Worm (Caenorhabditis elegans): ENCODE data around the gene nep-20.

The nep-20 gene

DNA sequence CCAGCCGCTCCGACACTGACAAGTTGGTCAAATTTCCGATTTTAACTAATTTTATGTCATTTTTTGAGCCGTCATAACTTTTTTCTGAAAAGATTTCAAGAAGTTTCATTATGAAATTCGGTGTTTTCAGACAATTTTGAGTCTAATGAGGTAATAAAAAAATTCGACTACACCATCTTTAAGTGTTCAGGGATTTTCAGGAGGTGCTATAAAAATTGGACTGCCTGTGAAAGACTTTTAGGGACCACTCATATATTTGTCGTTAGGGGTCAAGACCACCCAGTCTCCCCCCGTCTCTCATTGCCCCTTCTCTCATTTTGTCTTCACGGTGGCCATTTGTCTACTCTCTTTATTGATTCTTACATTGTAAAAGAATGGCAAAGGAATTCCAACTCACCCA, 20.6 kb downstream of the nep-20 start, which contains the start of gene bath-10:
Gene bath-10 (plus strand): TSS at position 301 of the 400 bp plus-strand sequence.
- no peak for TF ChIP-seq pha-2 (tag; optimal IDR thresholded peaks at IDR 0.05)
- TF ChIP-seq unc-55 (GFP tag; optimal IDR thresholded peaks at IDR 0.05) = no peak
- no peak for TF ChIP-seq lin-11 (tag; optimal IDR thresholded peaks at IDR 0.05)
- no peak for TF ChIP-seq hlh-15 (tag; optimal IDR thresholded peaks at IDR 0.05)
- TF ChIP-seq fkh-6 (tag; optimal IDR thresholded peaks at IDR 0.05) = no peak
- TF ChIP-seq nfya-1 (tag; optimal IDR thresholded peaks at IDR 0.05) = no peak
- no peak for TF ChIP-seq ets-4 (tag; optimal IDR thresholded peaks at IDR 0.05)
- no peak for TF ChIP-seq elt-2 (tag; optimal IDR thresholded peaks at IDR 0.05)
- no peak for TF ChIP-seq syd-9 (tag; optimal IDR thresholded peaks at IDR 0.05)
- TF ChIP-seq hlh-6 (tag; optimal IDR thresholded peaks at IDR 0.05) = no peak
- TF ChIP-seq ceh-19 (GFP tag; optimal IDR thresholded peaks at IDR 0.05) = no peak
- no peak for TF ChIP-seq madf-2 (tag; optimal IDR thresholded peaks at IDR 0.05)
- no peak for TF ChIP-seq nhr-232 (tag; optimal IDR thresholded peaks at IDR 0.05)
- TF ChIP-seq elt-4 (tag; optimal IDR thresholded peaks at IDR 0.05) = no peak
- TF ChIP-seq C08G9.2 (tag; optimal IDR thresholded peaks at IDR 0.05) = no peak
- TF ChIP-seq sox-2 (GFP tag; IDR thresholded peaks at IDR 0.05) = no peak
- TF ChIP-seq C38D4.7 (GFP tag; optimal IDR thresholded peaks at IDR 0.05) = no peak

DNA sequence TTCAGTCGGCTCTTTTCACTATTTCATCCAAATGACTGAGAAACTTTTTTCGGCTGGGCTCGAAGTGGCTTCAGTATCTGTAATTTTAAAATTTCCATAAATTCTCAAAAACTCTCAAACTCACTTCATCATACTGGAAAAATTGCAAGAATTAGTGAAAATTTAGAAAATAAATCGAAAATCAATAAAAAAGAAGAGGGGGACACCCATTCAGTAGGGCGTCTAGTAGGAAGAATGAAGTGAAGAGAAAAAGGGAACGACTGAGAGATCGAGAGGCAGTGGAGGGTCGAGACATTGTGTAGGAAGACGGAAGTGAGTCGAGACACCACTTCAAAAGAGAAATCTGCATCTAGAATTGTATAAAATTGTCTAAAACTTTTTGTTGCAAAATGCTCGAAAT, 21.5 kb downstream of the nep-20 start:
- TF ChIP-seq ceh-48 (tag; optimal IDR thresholded peaks at IDR 0.05) = peak; percentile 96
- peak; percentile 43 for TF ChIP-seq nfya-1 (tag; optimal IDR thresholded peaks at IDR 0.05)
- no peak for TF ChIP-seq sox-4 (tag; optimal IDR thresholded peaks at IDR 0.05)
- TF ChIP-seq eyg-1 (tag; optimal IDR thresholded peaks at IDR 0.05) = no peak
- peak; percentile 24 for TF ChIP-seq ceh-31 (tag; optimal IDR thresholded peaks at IDR 0.05)
- TF ChIP-seq rnt-1 (tag; optimal IDR thresholded peaks at IDR 0.05) = no peak
- no peak for TF ChIP-seq hlh-13 (GFP tag; optimal IDR thresholded peaks at IDR 0.05)
- no peak for TF ChIP-seq gmeb-2 (tag; optimal IDR thresholded peaks at IDR 0.05)
- peak; percentile 43 for TF ChIP-seq unc-42 (tag; optimal IDR thresholded peaks at IDR 0.05)

DNA sequence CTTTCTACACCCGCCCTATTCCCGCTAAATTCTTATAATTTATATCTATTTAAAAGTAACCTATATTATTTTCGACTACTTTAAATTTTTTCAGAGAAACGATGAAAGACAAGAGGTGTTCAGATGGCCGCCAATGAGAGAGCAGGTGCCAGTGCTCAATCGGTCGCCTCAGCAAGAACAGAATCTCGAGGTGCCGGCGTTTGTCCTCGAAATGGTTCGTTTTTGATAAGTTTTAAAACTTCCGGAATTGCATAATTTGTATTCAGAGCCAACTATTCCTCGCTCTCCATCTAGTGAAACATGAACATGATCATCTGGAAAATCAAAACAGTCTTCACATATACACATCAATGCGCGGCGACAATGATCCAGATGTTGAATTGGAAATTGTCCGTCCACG, 24.4 kb downstream of the nep-20 start, which contains the start of gene bath-23:
Gene bath-23 (plus strand): TSS at position 301 of the 400 bp plus-strand sequence.
- no peak for TF ChIP-seq syd-9 (tag; optimal IDR thresholded peaks at IDR 0.05)
- TF ChIP-seq ceh-30 (tag; optimal IDR thresholded peaks at IDR 0.05) = no peak
- no peak for TF ChIP-seq hlh-30 (tag; optimal IDR thresholded peaks at IDR 0.05; ENCODE audit: insufficient read depth)
- TF ChIP-seq ceh-18 (tag; optimal IDR thresholded peaks at IDR 0.05) = no peak
- no peak for TF ChIP-seq nhr-232 (tag; optimal IDR thresholded peaks at IDR 0.05)
- TF ChIP-seq T23F11.4 (GFP tag; optimal IDR thresholded peaks at IDR 0.05) = no peak
- TF ChIP-seq tbx-7 (tag; optimal IDR thresholded peaks at IDR 0.05) = no peak
- TF ChIP-seq dmd-4 (tag; optimal IDR thresholded peaks at IDR 0.05; ENCODE audit: borderline replicate concordance) = no peak
- TF ChIP-seq F13H6.1 (tag; optimal IDR thresholded peaks at IDR 0.05) = no peak
- TF ChIP-seq pha-2 (tag; optimal IDR thresholded peaks at IDR 0.05) = no peak
- TF ChIP-seq ceh-14 (tag; optimal IDR thresholded peaks at IDR 0.05) = no peak
- TF ChIP-seq ztf-16 (tag; optimal IDR thresholded peaks at IDR 0.05) = no peak
- TF ChIP-seq lin-11 (tag; optimal IDR thresholded peaks at IDR 0.05) = no peak
- no peak for TF ChIP-seq unc-86 (tag; optimal IDR thresholded peaks at IDR 0.05)
- TF ChIP-seq C38D4.7 (GFP tag; optimal IDR thresholded peaks at IDR 0.05) = no peak
- TF ChIP-seq madf-2 (tag; optimal IDR thresholded peaks at IDR 0.05) = no peak
- no peak for TF ChIP-seq ceh-31 (tag; optimal IDR thresholded peaks at IDR 0.05)
- TF ChIP-seq mec-3 (tag; optimal IDR thresholded peaks at IDR 0.05; ENCODE audit: borderline replicate concordance) = no peak
- TF ChIP-seq ceh-45 (GFP tag; IDR thresholded peaks at IDR 0.05) = no peak
- TF ChIP-seq ceh-34 (tag; optimal IDR thresholded peaks at IDR 0.05) = no peak

DNA sequence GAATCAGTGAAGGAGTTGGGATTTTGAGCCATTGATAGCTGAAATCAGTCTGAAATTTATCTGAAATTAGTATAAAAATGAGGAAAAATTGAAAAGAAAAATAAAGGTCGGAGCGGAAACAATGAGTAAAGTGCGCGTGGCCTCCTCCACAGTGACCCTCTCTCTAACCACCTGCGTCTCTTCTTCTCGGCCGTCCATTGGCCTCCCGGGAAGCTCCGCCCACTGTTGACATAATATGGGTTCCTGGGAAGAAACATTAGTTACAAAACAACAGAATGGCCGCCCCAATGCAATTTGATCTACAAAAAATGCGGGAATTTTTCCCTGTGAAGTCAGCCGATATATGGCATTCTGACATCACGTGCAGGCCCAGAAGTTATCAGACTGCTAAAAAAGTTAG, 25.3 kb downstream of the nep-20 start, which contains the start of gene Y49F6C.8:
Gene Y49F6C.8 (minus strand): TSS at position 51 of the 400 bp plus-strand sequence.
- no peak for TF ChIP-seq zip-5 (tag; optimal IDR thresholded peaks at IDR 0.05)
- TF ChIP-seq ahr-1 (tag; optimal IDR thresholded peaks at IDR 0.05) = no peak
- TF ChIP-seq nfya-1 (tag; optimal IDR thresholded peaks at IDR 0.05) = peak; percentile 96
